Worm (Caenorhabditis elegans): ENCODE results near the gene srlf-35.

DNA sequence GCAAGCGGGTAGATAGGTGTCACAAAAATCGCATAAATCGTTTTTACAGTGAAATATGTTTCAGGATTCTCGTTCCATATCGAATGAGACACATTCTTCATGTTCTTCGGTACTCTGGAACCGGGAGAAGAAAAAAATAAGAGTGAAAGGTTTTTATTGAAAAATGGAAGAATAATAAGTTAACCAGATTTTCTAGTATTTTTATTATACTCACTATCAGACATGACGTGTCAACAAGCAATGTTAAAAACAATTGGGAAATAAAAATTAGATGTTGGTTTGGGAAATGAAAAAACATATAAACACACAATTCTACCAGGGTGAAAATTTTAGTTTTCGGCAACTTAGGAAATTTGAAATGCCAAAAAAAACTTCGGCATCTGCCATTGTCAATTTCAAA, 8.6 kb downstream of the srlf-35 start, which contains the start of gene srh-37:
- TF ChIP-seq him-1 (tag; optimal IDR thresholded peaks at IDR 0.05) (no peak), W03F9.2 (tag; optimal IDR thresholded peaks at IDR 0.05) (no peak), dao-5 (tag; optimal IDR thresholded peaks at IDR 0.05) (no peak)

All from whole organism, L4/young adult.